Worm (Caenorhabditis elegans): ENCODE results near the gene C29E4.13.

C29E4.13 gene

ce11 chrIII:7889036-7889435, 39.5 kb downstream of the C29E4.13 start:
- TF ChIP-seq skn-1 (tag; optimal IDR thresholded peaks at IDR 0.05) (no peak), efl-1 (optimal IDR thresholded peaks at IDR 0.05) (no peak), efl-1 (GFP tag; optimal IDR thresholded peaks at IDR 0.05 in 1 of 2) (peak in 1 of 2 experiments; percentile 91)

- TF ChIP-seq fkh-10 (GFP tag; optimal IDR thresholded peaks at IDR 0.05) (no peak), elt-3 (tag; optimal IDR thresholded peaks at IDR 0.05) (no peak), unc-86 (tag; optimal IDR thresholded peaks at IDR 0.05) (no peak), nhr-19 (GFP tag; conservative IDR thresholded peaks at IDR 0.05) (no peak), hpl-2 (GFP tag; optimal IDR thresholded peaks at IDR 0.05) (no peak), mef-2 (tag; optimal IDR thresholded peaks at IDR 0.05) (no peak)
Observed at ce11 chrIII:7884863-7885262, 43.7 kb downstream of the C29E4.13 start, which contains the start of gene ZK688.11. ZK688.11 (minus strand) TSS chrIII:7884963.

- TF ChIP-seq fkh-10 (GFP tag; optimal IDR thresholded peaks at IDR 0.05) (no peak), C16A3.4 (tag; optimal IDR thresholded peaks at IDR 0.05) (no peak), ceh-88 (GFP tag; IDR thresholded peaks at IDR 0.05) (no peak), nhr-71 (tag; optimal IDR thresholded peaks at IDR 0.05) (no peak), lin-14 (GFP tag; optimal IDR thresholded peaks at IDR 0.05) (no peak), ceh-82 (tag; optimal IDR thresholded peaks at IDR 0.05) (no peak), hpl-2 (GFP tag; optimal IDR thresholded peaks at IDR 0.05) (no peak)
Observed at ce11 chrIII:7882900-7883299, 45.6 kb downstream of the C29E4.13 start, which contains the start of gene ZK688.9. ZK688.9 (minus strand) TSS chrIII:7883000.

- TF ChIP-seq nhr-71 (tag; optimal IDR thresholded peaks at IDR 0.05): peak; percentile 46
- peak; percentile 50 for TF ChIP-seq dsc-1 (tag; optimal IDR thresholded peaks at IDR 0.05)
- TF ChIP-seq efl-1 (optimal IDR thresholded peaks at IDR 0.05): no peak
- peak in 1 of 2 experiments; percentile 61 for TF ChIP-seq efl-1 (GFP tag; optimal IDR thresholded peaks at IDR 0.05 in 1 of 2)
- peak; percentile 10; the same call in 1 of the 2 replicates for TF ChIP-seq nhr-19 (GFP tag; conservative IDR thresholded peaks at IDR 0.05)
- peak; percentile 53 for TF ChIP-seq rnt-1 (tag; optimal IDR thresholded peaks at IDR 0.05)
- no peak for TF ChIP-seq jun-1 (tag; optimal IDR thresholded peaks at IDR 0.05)
- TF ChIP-seq lsy-2 (tag; optimal IDR thresholded peaks at IDR 0.05): peak in 1 of 2 experiments; percentile 54
- peak; percentile 78 for TF ChIP-seq lin-14 (GFP tag; optimal IDR thresholded peaks at IDR 0.05)
- TF ChIP-seq unc-62 (GFP tag; optimal IDR thresholded peaks at IDR 0.05): no peak
- no peak for TF ChIP-seq fkh-4 (tag; optimal IDR thresholded peaks at IDR 0.05; ENCODE audit: borderline replicate concordance)
- peak; percentile 27 for TF ChIP-seq nhr-20 (tag; optimal IDR thresholded peaks at IDR 0.05)
- TF ChIP-seq snu-23 (GFP tag; optimal IDR thresholded peaks at IDR 0.05): peak; percentile 20
- peak; percentile 21 for TF ChIP-seq unc-130 (tag; optimal IDR thresholded peaks at IDR 0.05)
Observed at ce11 chrIII:7880132-7880715, 48.3 kb downstream of the C29E4.13 start.

ce11 chrIII:7878852-7879329, 49.6 kb downstream of the C29E4.13 start, which contains the start of gene sup-18:
sup-18 (minus strand) TSS chrIII:7878902.
- TF ChIP-seq fkh-4 (tag; optimal IDR thresholded peaks at IDR 0.05; ENCODE audit: borderline replicate concordance) (peak; percentile 59), dsc-1 (tag; optimal IDR thresholded peaks at IDR 0.05) (peak; percentile 87), unc-62 (GFP tag; optimal IDR thresholded peaks at IDR 0.05) (no peak)

- TF ChIP-seq unc-62 (GFP tag; optimal IDR thresholded peaks at IDR 0.05) (no peak), aly-2 (tag; optimal IDR thresholded peaks at IDR 0.05) (no peak), Y116A8C.19 (tag; optimal IDR thresholded peaks at IDR 0.05; ENCODE audit: borderline replicate concordance) (no peak), nhr-90 (tag; optimal IDR thresholded peaks at IDR 0.05; ENCODE audit: poor library complexity) (no peak), nhr-71 (tag; optimal IDR thresholded peaks at IDR 0.05) (no peak), aha-1 (tag; optimal IDR thresholded peaks at IDR 0.05) (no peak), nhr-11 (tag; optimal IDR thresholded peaks at IDR 0.05) (no peak), nhr-19 (GFP tag; conservative IDR thresholded peaks at IDR 0.05) (no peak), alr-1 (tag; optimal IDR thresholded peaks at IDR 0.05; ENCODE audit: borderline replicate concordance) (no peak), nhr-76 (tag; optimal IDR thresholded peaks at IDR 0.05) (no peak), skn-1 (tag; optimal IDR thresholded peaks at IDR 0.05) (no peak), ceh-63 (GFP tag; optimal IDR thresholded peaks at IDR 0.05) (no peak), jun-1 (tag; optimal IDR thresholded peaks at IDR 0.05) (no peak), lir-3 (tag; optimal IDR thresholded peaks at IDR 0.05; ENCODE audit: poor library complexity) (no peak), C34B4.2 (tag; optimal IDR thresholded peaks at IDR 0.05) (no peak)
Observed at ce11 chrIII:7877090-7877489, 51.4 kb downstream of the C29E4.13 start.
